Fruit fly (Drosophila melanogaster): Measurements from ENCODE around the gene daed.

Gene daed

DNA sequence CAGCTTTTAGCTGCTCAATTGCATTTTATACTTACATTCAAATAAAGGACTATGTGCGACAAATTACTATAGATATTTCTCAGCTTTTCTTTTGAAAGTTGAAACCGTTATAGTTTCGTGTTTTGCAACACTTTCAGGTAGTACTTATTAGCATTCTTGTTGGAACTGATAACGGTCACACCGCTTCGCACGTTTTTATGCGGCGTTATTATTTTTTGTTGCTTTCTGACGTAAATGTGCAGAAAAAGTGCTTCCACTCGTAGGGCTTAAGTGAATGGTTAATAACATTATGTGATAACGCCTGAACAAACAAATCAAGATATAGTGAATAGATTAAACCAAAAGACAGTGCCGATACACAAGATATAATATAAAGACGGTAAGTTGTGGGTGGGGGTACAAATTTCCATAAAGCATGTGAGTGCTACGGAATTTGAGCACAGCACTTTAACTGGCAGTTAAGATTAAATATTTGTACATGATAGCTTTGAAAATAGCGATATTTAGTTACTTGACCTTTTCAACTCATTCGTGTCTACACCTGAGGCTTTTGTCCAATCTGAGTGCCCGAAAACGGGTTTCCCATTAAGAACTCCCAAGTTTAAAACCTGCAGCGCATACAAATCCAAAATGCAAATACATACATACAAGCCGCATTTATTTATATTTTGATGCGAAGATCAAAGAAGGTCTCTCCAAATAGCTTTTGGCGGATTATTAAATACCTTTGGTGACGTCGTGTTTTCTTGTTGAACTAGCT lies 4.6 kb upstream of the daed start, which contains the start of gene papi (continued):
- peak; percentile 70 for TF ChIP-seq CG9797 (GFP tag; optimal IDR thresholded peaks at IDR 0.05)
- TF ChIP-seq chn (GFP tag; optimal IDR thresholded peaks at IDR 0.05): no peak
- peak; percentile 9 for TF ChIP-seq Xbp1 (GFP tag; optimal IDR thresholded peaks at IDR 0.05)
- peak; percentile 3 for TF ChIP-seq grau (tag; optimal IDR thresholded peaks at IDR 0.05)
- 0 out of 2 replicates have a peak, but pooled peaks have one; percentile 15 for TF ChIP-seq CG13287 (GFP tag; IDR thresholded peaks at IDR 0.05; ENCODE audit: partially characterized antibody)
- TF ChIP-seq abd-A (tag; optimal IDR thresholded peaks at IDR 0.05): peak; percentile 43
- peak; percentile 68 for TF ChIP-seq CG14710 (tag; optimal IDR thresholded peaks at IDR 0.05)
- TF ChIP-seq CG10654 (GFP tag; optimal IDR thresholded peaks at IDR 0.05): no peak
- TF ChIP-seq Fer3 (tag; optimal IDR thresholded peaks at IDR 0.05): no peak
- TF ChIP-seq Sox102F (GFP tag; optimal IDR thresholded peaks at IDR 0.05): no peak
- no peak for TF ChIP-seq CG12299 (tag; optimal IDR thresholded peaks at IDR 0.05)
- TF ChIP-seq Elba2 (GFP tag; optimal IDR thresholded peaks at IDR 0.05): peak; percentile 78
- peak; percentile 6 for TF ChIP-seq salm (tag; optimal IDR thresholded peaks at IDR 0.05)
- TF ChIP-seq trem (tag; optimal IDR thresholded peaks at IDR 0.05): peak; percentile 52
- no peak for TF ChIP-seq CG7372 (GFP tag; IDR thresholded peaks at IDR 0.05)
- no peak for TF ChIP-seq odd (GFP tag; optimal IDR thresholded peaks at IDR 0.05)
- no peak for TF ChIP-seq HmgD (GFP tag; optimal IDR thresholded peaks at IDR 0.05)
- TF ChIP-seq tgo (GFP tag; IDR thresholded peaks at IDR 0.05): no peak
- peak; percentile 66 for TF ChIP-seq sqz (GFP tag; optimal IDR thresholded peaks at IDR 0.05)
- no peak for TF ChIP-seq CG14667 (GFP tag; IDR thresholded peaks at IDR 0.05)
- peak; percentile 66 for TF ChIP-seq cwo (GFP tag; optimal IDR thresholded peaks at IDR 0.05)
- peak; percentile 32 for TF ChIP-seq CG10147 (GFP tag; optimal IDR thresholded peaks at IDR 0.05)
- peak; percentile 75 for TF ChIP-seq sd (tag; optimal IDR thresholded peaks at IDR 0.05)
- TF ChIP-seq CG13894 (tag; optimal IDR thresholded peaks at IDR 0.05): peak; percentile 21
- TF ChIP-seq CG8281 (tag; optimal IDR thresholded peaks at IDR 0.05): no peak
- TF ChIP-seq ham (GFP tag; IDR thresholded peaks at IDR 0.05): no peak
- TF ChIP-seq CG8290 (GFP tag; optimal IDR thresholded peaks at IDR 0.05): no peak
- peak in 1 of 2 experiments; percentile 34 for TF ChIP-seq CG8290 (tag; optimal IDR thresholded peaks at IDR 0.05)
- peak; percentile 34 for TF ChIP-seq CG1603 (tag; optimal IDR thresholded peaks at IDR 0.05)
- no peak for TF ChIP-seq CG30020 (tag; optimal IDR thresholded peaks at IDR 0.05)
- no peak for TF ChIP-seq CG1024 (GFP tag; IDR thresholded peaks at IDR 0.05)
- no peak for TF ChIP-seq Asciz (GFP tag; optimal IDR thresholded peaks at IDR 0.05)
- TF ChIP-seq CG1647 (GFP tag; optimal IDR thresholded peaks at IDR 0.05): no peak
- no peak for TF ChIP-seq CG32772 (GFP tag; IDR thresholded peaks at IDR 0.05)
- TF ChIP-seq tap (tag; optimal IDR thresholded peaks at IDR 0.05): no peak
- no peak for TF ChIP-seq Nf-YA (GFP tag; IDR thresholded peaks at IDR 0.05)
- TF ChIP-seq CG17328 (GFP tag; IDR thresholded peaks at IDR 0.05): no peak
- peak; percentile 27 for TF ChIP-seq CG17385 (GFP tag; optimal IDR thresholded peaks at IDR 0.05)
- TF ChIP-seq lov (optimal IDR thresholded peaks at IDR 0.05): no peak
- no peak for TF ChIP-seq lov (GFP tag; IDR thresholded peaks at IDR 0.05)
- TF ChIP-seq CkIIα-i1 (GFP tag; IDR thresholded peaks at IDR 0.05): no peak
- TF ChIP-seq CG30431 (GFP tag; optimal IDR thresholded peaks at IDR 0.05): no peak
- TF ChIP-seq CG8089 (GFP tag; optimal IDR thresholded peaks at IDR 0.05): no peak
- 0 out of 3 replicates have a peak, but pooled peaks have one; percentile 38 for TF ChIP-seq Opbp (GFP tag; IDR thresholded peaks at IDR 0.05; ENCODE audit: partially characterized antibody)
- TF ChIP-seq Hr51 (GFP tag; optimal IDR thresholded peaks at IDR 0.05): no peak
- peak; percentile 31; the same call in 1 of the 2 replicates for TF ChIP-seq E2f2 (GFP tag; IDR thresholded peaks at IDR 0.05)
- 0 out of 3 replicates have a peak, but pooled peaks have one; percentile 21 for TF ChIP-seq CG6791 (GFP tag; IDR thresholded peaks at IDR 0.05; ENCODE audit: partially characterized antibody)
- TF ChIP-seq CG7987 (GFP tag; optimal IDR thresholded peaks at IDR 0.05): peak; percentile 38
- no peak for TF ChIP-seq dmrt11E (tag; optimal IDR thresholded peaks at IDR 0.05)
